Worm (Caenorhabditis elegans) whole organism, late embryonic: ENCODE measurements around the gene glb-16.

Experiments
- ama-1 ChIP-seq: fragments of 150-350 bp; optimal IDR thresholded peaks from 2 replicates; lab custom pipeline; 2014
- ceh-9 ChIP-seq: sonication (generic microtip); optimal IDR thresholded peaks from 2 replicates; lab custom pipeline; 2016; ENCODE audit warnings: mild to moderate bottlenecking, missing genetic modification characterization, inconsistent platforms, missing compliant biosample characterization
- fkh-10 ChIP-seq: fragments of 150-350 bp; optimal IDR thresholded peaks from 2 replicates; lab custom pipeline; 2014; ENCODE audit warnings: missing biosample characterization, missing genetic modification reagents, missing genetic modification characterization
- mec-3 ChIP-seq: sonication (generic microtip); optimal IDR thresholded peaks from 2 replicates; lab custom pipeline; 2016; ENCODE audit warnings: borderline replicate concordance, missing genetic modification characterization, missing compliant biosample characterization
- nhr-11 ChIP-seq: fragments of 150-350 bp; optimal IDR thresholded peaks from 2 replicates; lab custom pipeline; 2014; ENCODE audit warnings: missing biosample characterization, missing genetic modification characterization
- pqm-1 ChIP-seq: sonication (generic microtip); optimal IDR thresholded peaks from 2 replicates; lab custom pipeline; 2016; ENCODE audit warnings: missing genetic modification characterization, missing compliant biosample characterization
- tbx-2 ChIP-seq: sonication (generic microtip); optimal IDR thresholded peaks from 2 replicates; lab custom pipeline; 2016; ENCODE audit warnings: missing genetic modification characterization, missing compliant biosample characterization

DNA sequence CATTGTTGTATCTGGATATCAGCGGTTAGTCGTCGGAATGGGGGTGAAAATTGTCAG lies 33.5 kb upstream of the glb-16 start, which contains the start of the genes unc-98 and F08C6.18:
- no peak for TF ChIP-seq ama-1
- TF ChIP-seq tbx-2 (tag; lab: Kevin White, UChicago) = no peak
- TF ChIP-seq nhr-11 (tag; lab: Kevin White, UChicago) = no peak
- no peak for TF ChIP-seq mec-3 (tag; lab: Kevin White, UChicago)
- TF ChIP-seq fkh-10 = no peak
- TF ChIP-seq ceh-9 = no peak
- TF ChIP-seq pqm-1 = no peak
